Worm (Caenorhabditis elegans): ENCODE results near the gene M28.9.

- no peak for TF ChIP-seq ztf-16 (tag; optimal IDR thresholded peaks at IDR 0.05)
- no peak for TF ChIP-seq hlh-30 (tag; optimal IDR thresholded peaks at IDR 0.05; ENCODE audit: insufficient read depth)
- no peak for TF ChIP-seq F13H6.1 (tag; optimal IDR thresholded peaks at IDR 0.05)
These were observed 21.1 kb upstream of the M28.9 start, which contains the start of gene C14A4.13 for ce11 chrII:10618157-10618556.

Data from whole organism, late embryonic.